Worm (Caenorhabditis elegans) whole organism, L1 larva: Measurements from ENCODE around the gene Y48B6A.5.

Source experiments
- aha-1 ChIP-seq: fragments of 150-350 bp; optimal IDR thresholded peaks from 2 replicates; lab custom pipeline; 2014; ENCODE audit warnings: missing biosample characterization, missing genetic modification characterization
- egl-27 ChIP-seq, 2 experiments: fragments of 150-350 bp in 1 of 2; sonication (generic microtip); optimal IDR thresholded peaks; 3 replicates each; lab custom pipeline; 2017 to 2018; ENCODE audit warnings: missing biosample characterization in 2 of 2, missing genetic modification characterization in 2 of 2, missing genetic modification reagents in 2 of 2
- lin-35 ChIP-seq, 2 experiments: fragments of 150-350 bp; optimal IDR thresholded peaks; 2 replicates each; lab custom pipeline; 2014; ENCODE audit warnings: missing biosample characterization in 2 of 2, missing genetic modification characterization in 2 of 2, missing genetic modification reagents in 2 of 2
- mdl-1 ChIP-seq, 2 experiments: fragments of 150-350 bp; optimal IDR thresholded peaks; 2 replicates each; lab custom pipeline; 2014 to 2017; ENCODE audit warnings: missing biosample characterization in 2 of 2, missing genetic modification characterization in 2 of 2, inconsistent platforms in 1 of 2
- nhr-76 ChIP-seq: sonication (generic microtip); optimal IDR thresholded peaks from 2 replicates; lab custom pipeline; 2017; ENCODE audit warnings: missing biosample characterization, missing genetic modification characterization
- pqm-1 ChIP-seq: sonication (generic microtip); optimal IDR thresholded peaks from 3 replicates; lab custom pipeline; 2017; ENCODE audit warnings: missing biosample characterization, missing genetic modification characterization
- sup-37 ChIP-seq: fragments of 200-800 bp; sonication (Bioruptor generic); optimal IDR thresholded peaks from 2 replicates; lab custom pipeline; 2018; ENCODE audit warnings: mild to moderate bottlenecking, missing genetic modification characterization, missing compliant biosample characterization
- unc-62 ChIP-seq: fragments of 150-350 bp; optimal IDR thresholded peaks from 2 replicates; lab custom pipeline; 2014; ENCODE audit warnings: missing biosample characterization, missing genetic modification reagents, missing genetic modification characterization
- zag-1 ChIP-seq: fragments of 150-350 bp; optimal IDR thresholded peaks from 2 replicates; lab custom pipeline; 2014; ENCODE audit warnings: missing biosample characterization, missing genetic modification characterization
- ztf-4 ChIP-seq: fragments of 150-350 bp; optimal IDR thresholded peaks from 2 replicates; lab custom pipeline; 2014; ENCODE audit warnings: missing biosample characterization, missing genetic modification characterization

DNA sequence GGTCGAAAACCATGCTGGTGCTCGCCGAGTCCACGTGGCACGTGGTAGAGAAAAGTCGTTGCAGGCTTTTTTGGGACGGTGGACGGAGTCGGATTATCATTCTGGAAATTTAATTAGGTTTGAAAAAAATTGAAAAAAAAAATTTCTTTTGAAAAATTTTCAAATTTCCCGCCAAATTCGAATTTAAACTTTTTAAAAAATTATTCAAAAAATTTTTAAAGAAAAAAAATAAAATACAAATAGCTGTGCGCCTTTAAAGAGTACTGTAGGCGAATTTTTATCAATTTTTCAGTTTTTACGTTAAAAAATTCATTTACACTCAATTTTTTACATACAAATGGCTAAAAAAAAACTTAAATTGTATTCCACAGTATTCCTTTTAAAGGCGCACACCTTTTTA is 48.2 kb downstream of the Y48B6A.5 start, which contains the start of gene K09E4.3:
- TF ChIP-seq nhr-76 (tag; lab: Kevin White, UChicago), result no peak
- no peak for TF ChIP-seq ztf-4 (tag; lab: Kevin White, UChicago)
- TF ChIP-seq pqm-1, result no peak
- no peak for TF ChIP-seq aha-1 (tag; lab: Kevin White, UChicago)
- TF ChIP-seq unc-62 (GFP tag; lab: Kevin White, UChicago), result no peak
- TF ChIP-seq sup-37 (GFP tag; lab: Kevin White, UChicago), result no peak
- TF ChIP-seq zag-1 (tag; lab: Kevin White, UChicago), result no peak
- TF ChIP-seq egl-27 (tag; optimal IDR thresholded peaks at IDR 0.05; lab: Kevin White, UChicago), result no peak
- no peak for TF ChIP-seq lin-35 (GFP tag; optimal IDR thresholded peaks at IDR 0.05; lab: Kevin White, UChicago)
- TF ChIP-seq mdl-1 (tag; optimal IDR thresholded peaks at IDR 0.05; lab: Kevin White, UChicago), result no peak
